Fruit fly (Drosophila melanogaster) whole organism, embryonic: ENCODE measurements around the gene CG6126.
A peak's percentile ranks its signal among the peaks of the same experiment; 100 is the strongest.

Experiments used
- B-H2 ChIP-seq: fragments of 200-800 bp; sonication (Bioruptor generic); optimal IDR thresholded peaks from 2 replicates; lab custom pipeline; 2018; ENCODE audit warnings: missing biosample characterization, mild to moderate bottlenecking, missing genetic modification characterization
- C15 ChIP-seq: fragments of 200-800 bp; sonication (Bioruptor generic); IDR thresholded peaks from 3 replicates; pipeline ENCODE4 v1.3.6; 2022; ENCODE audit warnings: missing biosample characterization, missing genetic modification characterization
- CG10431 ChIP-seq: fragments of 200-800 bp; sonication (Bioruptor generic); optimal IDR thresholded peaks from 3 replicates; lab custom pipeline; 2018; ENCODE audit warnings: missing biosample characterization, mild to moderate bottlenecking, missing genetic modification characterization
- CG10959 ChIP-seq: fragments of 200-800 bp; sonication (Bioruptor generic); IDR thresholded peaks from 2 replicates; pipeline ENCODE4 v1.3.6; 2022; ENCODE audit warnings: missing biosample characterization, missing genetic modification characterization
- CG11456 ChIP-seq: fragments of 200-800 bp; sonication (Bioruptor generic); IDR thresholded peaks from 3 replicates; pipeline ENCODE4 v1.3.6; 2022; ENCODE audit warnings: missing biosample characterization, missing genetic modification characterization
- CG11696 ChIP-seq: fragments of 200-800 bp; sonication (Bioruptor generic); IDR thresholded peaks from 2 replicates; pipeline ENCODE4 v1.3.6; 2022; ENCODE audit warnings: missing biosample characterization, missing genetic modification characterization
- CG12104 ChIP-seq: fragments of 200-800 bp; sonication (Bioruptor generic); optimal IDR thresholded peaks from 3 replicates; lab custom pipeline; 2016; ENCODE audit warnings: missing biosample characterization, missing genetic modification characterization
- CG14014 ChIP-seq: fragments of 200-800 bp; sonication (Bioruptor generic); IDR thresholded peaks from 2 replicates; pipeline ENCODE4 v1.3.6; 2022; ENCODE audit warnings: missing biosample characterization, missing genetic modification characterization
- CG14710 ChIP-seq: fragments of 200-800 bp; sonication (Bioruptor generic); optimal IDR thresholded peaks from 3 replicates; lab custom pipeline; 2019; ENCODE audit warnings: missing biosample characterization, mild to moderate bottlenecking, missing genetic modification characterization, moderate library complexity
- CG14965 ChIP-seq: fragments of 200-800 bp; sonication (Bioruptor generic); optimal IDR thresholded peaks from 2 replicates; lab custom pipeline; 2016; ENCODE audit warnings: missing biosample characterization, missing genetic modification characterization, borderline replicate concordance
- CG1603 ChIP-seq: fragments of 200-800 bp; sonication (Bioruptor generic); optimal IDR thresholded peaks from 2 replicates; lab custom pipeline; 2019; ENCODE audit warnings: missing biosample characterization, mild to moderate bottlenecking, missing genetic modification characterization, moderate library complexity
- CG31365 ChIP-seq: fragments of 200-800 bp; sonication (Bioruptor generic); optimal IDR thresholded peaks from 2 replicates; lab custom pipeline; 2018; ENCODE audit warnings: missing biosample characterization, mild to moderate bottlenecking, missing genetic modification characterization
- CG7839 ChIP-seq: fragments of 200-800 bp; sonication (Bioruptor generic); optimal IDR thresholded peaks from 3 replicates; lab custom pipeline; 2018; ENCODE audit warnings: missing biosample characterization, mild to moderate bottlenecking, missing genetic modification characterization, moderate library complexity
- CG8290 ChIP-seq, 3 experiments: fragments of 200-800 bp; sonication (Bioruptor generic); optimal IDR thresholded peaks; 2 replicates each; lab custom pipeline; 2016 to 2019; ENCODE audit warnings: missing biosample characterization in 3 of 3, missing genetic modification characterization in 3 of 3, mild to moderate bottlenecking in 2 of 3, moderate library complexity in 1 of 3
- CG8478 ChIP-seq: fragments of >200 bp; optimal IDR thresholded peaks from 2 replicates; lab custom pipeline; 2018
- Dbx ChIP-seq: fragments of 200-800 bp; sonication (Bioruptor generic); IDR thresholded peaks from 3 replicates; pipeline ENCODE4 v1.3.6; 2022; ENCODE audit warnings: missing biosample characterization, missing genetic modification characterization
- Deaf1 ChIP-seq: fragments of 200-800 bp; optimal IDR thresholded peaks from 3 replicates; lab custom pipeline; 2019; ENCODE audit warnings: missing biosample characterization, mild to moderate bottlenecking, missing genetic modification characterization, moderate library complexity
- Dip3 ChIP-seq: fragments of 200-800 bp; sonication (Bioruptor generic); optimal IDR thresholded peaks from 3 replicates; lab custom pipeline; 2016; ENCODE audit warnings: missing biosample characterization, missing genetic modification characterization
- Dref ChIP-seq: fragments of 200-800 bp; sonication (Bioruptor generic); IDR thresholded peaks from 2 replicates; pipeline ENCODE4 v1.3.6; 2022; ENCODE audit warnings: missing biosample characterization, missing genetic modification characterization
- E2f2 ChIP-seq: fragments of 200-800 bp; sonication (Bioruptor generic); IDR thresholded peaks from 2 replicates; pipeline ENCODE4 v1.3.6; 2022; ENCODE audit warnings: missing biosample characterization, missing genetic modification characterization
- Eip74EF ChIP-seq, 2 experiments: fragments of 200-800 bp in 1 of 2; fragments of >200 bp in 1 of 2; sonication (Bioruptor generic) in 1 of 2; optimal IDR thresholded peaks; 2 replicates each; lab custom pipeline; 2017 to 2019; ENCODE audit warnings: missing biosample characterization in 2 of 2, missing genetic modification characterization in 2 of 2, mild to moderate bottlenecking in 1 of 2, moderate library complexity in 1 of 2
- Ets65A ChIP-seq: fragments of 200-800 bp; sonication (Bioruptor generic); peaks from one replicate; lab custom pipeline; 2016; ENCODE audit warnings: missing biosample characterization, missing genetic modification characterization
- H15 ChIP-seq: fragments of 200-800 bp; sonication (Bioruptor generic); IDR thresholded peaks from 3 replicates; pipeline ENCODE4 v1.3.6; 2022; ENCODE audit warnings: missing biosample characterization, missing genetic modification characterization
- Meics ChIP-seq: fragments of 200-800 bp; sonication (Bioruptor generic); optimal IDR thresholded peaks from 2 replicates; lab custom pipeline; 2017; ENCODE audit warnings: missing biosample characterization, mild to moderate bottlenecking, missing genetic modification characterization
- Myb ChIP-seq: fragments of 200-800 bp; sonication (Bioruptor generic); optimal IDR thresholded peaks from 2 replicates; lab custom pipeline; 2016; ENCODE audit warnings: missing biosample characterization, missing genetic modification characterization
- Opbp ChIP-seq: fragments of 200-800 bp; sonication (Bioruptor generic); IDR thresholded peaks from 3 replicates; pipeline ENCODE4 v1.3.6; 2022; ENCODE audit warnings: missing biosample characterization, missing genetic modification characterization; ENCODE audit not compliant: partially characterized antibody
- Taf1 ChIP-seq: fragments of 200-800 bp; sonication (Bioruptor generic); IDR thresholded peaks from 2 replicates; pipeline ENCODE4 v1.3.6; 2022; ENCODE audit warnings: missing biosample characterization, missing genetic modification characterization
- abd-A ChIP-seq: fragments of 200-800 bp; sonication (Bioruptor generic); optimal IDR thresholded peaks from 3 replicates; lab custom pipeline; 2019; ENCODE audit warnings: missing biosample characterization, mild to moderate bottlenecking, missing genetic modification characterization, moderate library complexity
- ac ChIP-seq: fragments of 200-800 bp; sonication (Bioruptor generic); optimal IDR thresholded peaks from 3 replicates; lab custom pipeline; 2017; ENCODE audit warnings: missing biosample characterization, mild to moderate bottlenecking, missing genetic modification characterization
- ato ChIP-seq: fragments of 200-800 bp; sonication (Bioruptor generic); IDR thresholded peaks from 2 replicates; pipeline ENCODE4 v1.3.6; 2022; ENCODE audit warnings: missing biosample characterization, missing genetic modification characterization; ENCODE audit not compliant: partially characterized antibody
- corto ChIP-seq: fragments of 200-800 bp; sonication (Bioruptor generic); optimal IDR thresholded peaks from 2 replicates; lab custom pipeline; 2016; ENCODE audit warnings: missing biosample characterization, mild to moderate bottlenecking, missing genetic modification characterization, moderate library complexity
- dan ChIP-seq: fragments of 200-800 bp; sonication (Bioruptor generic); IDR thresholded peaks from 2 replicates; pipeline ENCODE4 v1.3.6; 2022; ENCODE audit warnings: missing biosample characterization, missing genetic modification characterization
- dm ChIP-seq: fragments of 200-800 bp; sonication (Bioruptor generic); optimal IDR thresholded peaks from 3 replicates; lab custom pipeline; 2016; ENCODE audit warnings: missing biosample characterization, missing genetic modification characterization
- dpn ChIP-seq, 2 experiments: fragments of 200-800 bp; sonication (Bioruptor generic); optimal IDR thresholded peaks; 3 replicates each; lab custom pipeline; 2016; ENCODE audit warnings: missing biosample characterization in 2 of 2, missing genetic modification characterization in 2 of 2
- ems ChIP-seq: fragments of 200-800 bp; sonication (Bioruptor generic); optimal IDR thresholded peaks from 3 replicates; lab custom pipeline; 2016; ENCODE audit warnings: missing biosample characterization, missing genetic modification characterization
- fd64A ChIP-seq: fragments of 200-800 bp; sonication (Bioruptor generic); optimal IDR thresholded peaks from 3 replicates; lab custom pipeline; 2018; ENCODE audit warnings: missing biosample characterization, mild to moderate bottlenecking, missing genetic modification characterization
- fd96Cb ChIP-seq: fragments of 200-800 bp; sonication (Bioruptor generic); optimal IDR thresholded peaks from 2 replicates; lab custom pipeline; 2018; ENCODE audit warnings: missing biosample characterization, mild to moderate bottlenecking, missing genetic modification characterization, moderate library complexity
- fu2 ChIP-seq: fragments of 200-800 bp; sonication (Bioruptor generic); optimal IDR thresholded peaks from 2 replicates; lab custom pipeline; 2016; ENCODE audit warnings: missing biosample characterization, missing genetic modification characterization
- gcm2 ChIP-seq: fragments of 200-800 bp; sonication (Bioruptor generic); optimal IDR thresholded peaks from 2 replicates; lab custom pipeline; 2016; ENCODE audit warnings: missing biosample characterization, missing genetic modification characterization
- h ChIP-seq: fragments of >200 bp; optimal IDR thresholded peaks from 2 replicates; lab custom pipeline; 2017
- ham ChIP-seq: fragments of 200-800 bp; sonication (Bioruptor generic); IDR thresholded peaks from 2 replicates; pipeline ENCODE4 v1.3.6; 2022; ENCODE audit warnings: missing biosample characterization, missing genetic modification characterization
- kah ChIP-seq: fragments of 200-800 bp; sonication (Bioruptor generic); optimal IDR thresholded peaks from 2 replicates; lab custom pipeline; 2018; ENCODE audit warnings: missing biosample characterization, mild to moderate bottlenecking, missing genetic modification characterization
- lov ChIP-seq, 2 experiments: fragments of 200-800 bp in 1 of 2; fragments of >200 bp in 1 of 2; sonication (Bioruptor generic) in 1 of 2; IDR thresholded peaks in 1 of 2; optimal IDR thresholded peaks in 1 of 2; 2 replicates in 1 of 2; 3 replicates in 1 of 2; pipeline versions ENCODE4 v1.3.6 to Lab custom; 2017 to 2022; ENCODE audit warnings: missing biosample characterization in 1 of 2, missing genetic modification characterization in 1 of 2
- nau ChIP-seq: fragments of 200-800 bp; sonication (Bioruptor generic); optimal IDR thresholded peaks from 3 replicates; lab custom pipeline; 2017; ENCODE audit warnings: missing biosample characterization, mild to moderate bottlenecking, missing genetic modification characterization, missing genetic modification reagents
- pzg ChIP-seq: fragments of 200-800 bp; sonication (Bioruptor generic); optimal IDR thresholded peaks from 3 replicates; lab custom pipeline; 2018; ENCODE audit warnings: missing biosample characterization, mild to moderate bottlenecking, missing genetic modification characterization, moderate library complexity
- scrt ChIP-seq: fragments of 200-800 bp; sonication (Bioruptor generic); optimal IDR thresholded peaks from 2 replicates; lab custom pipeline; 2018; ENCODE audit warnings: missing biosample characterization, mild to moderate bottlenecking, missing genetic modification characterization, moderate library complexity
- sd ChIP-seq: fragments of 200-800 bp; sonication (Bioruptor generic); optimal IDR thresholded peaks from 3 replicates; lab custom pipeline; 2018; ENCODE audit warnings: missing biosample characterization, mild to moderate bottlenecking, missing genetic modification characterization, moderate library complexity
- sim ChIP-seq: fragments of 200-800 bp; sonication (Bioruptor generic); IDR thresholded peaks from 2 replicates; pipeline ENCODE4 v1.3.6; 2022; ENCODE audit warnings: missing biosample characterization, missing genetic modification characterization
- slp2 ChIP-seq: fragments of 200-800 bp; sonication (Bioruptor generic); optimal IDR thresholded peaks from 2 replicates; lab custom pipeline; 2016; ENCODE audit warnings: missing biosample characterization, missing genetic modification characterization
- tap ChIP-seq: fragments of 200-800 bp; optimal IDR thresholded peaks from 3 replicates; lab custom pipeline; 2019; ENCODE audit warnings: missing biosample characterization, mild to moderate bottlenecking, missing genetic modification characterization, moderate library complexity
- wdn ChIP-seq: fragments of 200-800 bp; sonication (Bioruptor generic); IDR thresholded peaks from 2 replicates; pipeline ENCODE4 v1.3.6; 2022; ENCODE audit warnings: missing biosample characterization, missing genetic modification characterization
- zen2 ChIP-seq: fragments of 200-800 bp; sonication (Bioruptor generic); IDR thresholded peaks from 3 replicates; pipeline ENCODE4 v1.3.6; 2022; ENCODE audit warnings: missing biosample characterization, missing genetic modification characterization; ENCODE audit not compliant: partially characterized antibody

The CG6126 gene

dm6 chr3R:16234745-16235149 lies 31.9 kb upstream of the CG6126 start:
- TF ChIP-seq ham (GFP tag; lab: Robert Waterston, UW) (no peak), CG14014 (no peak), corto (peak; percentile 2), B-H2 (GFP tag; lab: Kevin White, UChicago) (no peak), sim (GFP tag; lab: Robert Waterston, UW) (no peak), zen2 (GFP tag; lab: Robert Waterston, UW) (no peak), H15 (no peak), slp2 (peak; percentile 2), fd96Cb (tag; lab: Kevin White, UChicago) (peak; percentile 53), CG12104 (GFP tag; lab: Kevin White, UChicago) (peak; percentile 8), Ets65A (no peak), lov (optimal IDR thresholded peaks at IDR 0.05; lab: Kevin White, UChicago) (no peak), lov (GFP tag; IDR thresholded peaks at IDR 0.05; lab: Robert Waterston, UW) (no peak), kah (GFP tag; lab: Kevin White, UChicago) (no peak), CG11456 (GFP tag; lab: Robert Waterston, UW) (no peak), ac (GFP tag; lab: Kevin White, UChicago) (no peak), CG8478 (lab: Kevin White, UChicago) (no peak), E2f2 (GFP tag; lab: Robert Waterston, UW) (no peak), Opbp (no peak), CG10959 (GFP tag; lab: Robert Waterston, UW) (no peak), nau (GFP tag; lab: Kevin White, UChicago) (no peak), Taf1 (GFP tag; lab: Robert Waterston, UW) (no peak), Dbx (GFP tag; lab: Robert Waterston, UW) (no peak), tap (tag; lab: Kevin White, UChicago) (peak; percentile 8), Eip74EF (GFP tag; optimal IDR thresholded peaks at IDR 0.05; lab: Kevin White, UChicago) (peak in 1 of 2 experiments; percentile 17), dpn (GFP tag; optimal IDR thresholded peaks at IDR 0.05; lab: Kevin White, UChicago) (no peak), C15 (GFP tag; lab: Robert Waterston, UW) (no peak), fd64A (GFP tag; lab: Kevin White, UChicago) (no peak), Dip3 (GFP tag; lab: Kevin White, UChicago) (no peak), dan (GFP tag; lab: Robert Waterston, UW) (no peak), dm (GFP tag; lab: Kevin White, UChicago) (no peak), wdn (no peak), Deaf1 (tag; lab: Kevin White, UChicago) (no peak), CG10431 (no peak), CG7839 (tag; lab: Kevin White, UChicago) (peak; percentile 69), Dref (GFP tag; lab: Robert Waterston, UW) (no peak), CG14710 (tag; lab: Kevin White, UChicago) (peak; percentile 62), h (lab: Kevin White, UChicago) (no peak), gcm2 (GFP tag; lab: Kevin White, UChicago) (no peak), CG31365 (tag; lab: Kevin White, UChicago) (no peak), ato (GFP tag; lab: Robert Waterston, UW) (no peak), pzg (GFP tag; lab: Kevin White, UChicago) (no peak), CG1603 (tag; lab: Kevin White, UChicago) (no peak), CG11696 (GFP tag; lab: Robert Waterston, UW) (no peak), fu2 (no peak), Myb (GFP tag; lab: Kevin White, UChicago) (no peak), scrt (GFP tag; lab: Kevin White, UChicago) (no peak), CG8290 (GFP tag; optimal IDR thresholded peaks at IDR 0.05; lab: Kevin White, UChicago) (no peak), CG8290 (tag; optimal IDR thresholded peaks at IDR 0.05; lab: Kevin White, UChicago) (no peak), abd-A (tag; lab: Kevin White, UChicago) (no peak), Meics (GFP tag; lab: Kevin White, UChicago) (peak; percentile 44), CG14965 (GFP tag; lab: Kevin White, UChicago) (no peak), ems (GFP tag; lab: Kevin White, UChicago) (peak; percentile 11), sd (tag; lab: Kevin White, UChicago) (no peak)
